Fruit fly (Drosophila melanogaster) whole organism, adult: ENCODE data around the gene CG2224.

Source experiments
- CG11617 ChIP-seq: fragments of 200-800 bp; sonication (Bioruptor generic); optimal IDR thresholded peaks from 2 replicates; lab custom pipeline; 2017; ENCODE audit warnings: mild to moderate bottlenecking, missing biosample characterization, missing genetic modification reagents, missing genetic modification characterization
- CG12768 ChIP-seq: fragments of 200-800 bp; sonication (Bioruptor generic); optimal IDR thresholded peaks from 2 replicates; lab custom pipeline; 2017; ENCODE audit warnings: missing biosample characterization, missing genetic modification characterization, mild to moderate bottlenecking, moderate library complexity, missing genetic modification reagents
- CG14711 ChIP-seq: fragments of 200-800 bp; sonication (Bioruptor generic); optimal IDR thresholded peaks from 2 replicates; lab custom pipeline; 2018; ENCODE audit warnings: missing biosample characterization, mild to moderate bottlenecking, missing genetic modification characterization, moderate library complexity
- CG1620 ChIP-seq: fragments of 200-800 bp; sonication (Bioruptor generic); optimal IDR thresholded peaks from 2 replicates; lab custom pipeline; 2016; ENCODE audit warnings: missing biosample characterization, missing genetic modification characterization
- CG33017 ChIP-seq: fragments of 200-800 bp; sonication (Bioruptor generic); optimal IDR thresholded peaks from 2 replicates; lab custom pipeline; 2018; ENCODE audit warnings: missing biosample characterization, mild to moderate bottlenecking, missing genetic modification characterization, moderate library complexity
- CG5204 ChIP-seq: fragments of 200-800 bp; sonication (Bioruptor generic); optimal IDR thresholded peaks from 2 replicates; lab custom pipeline; 2016; ENCODE audit warnings: missing biosample characterization, missing genetic modification characterization
- CG7045 ChIP-seq: fragments of 200-800 bp; sonication (Bioruptor generic); optimal IDR thresholded peaks from 2 replicates; lab custom pipeline; 2017; ENCODE audit warnings: missing biosample characterization, mild to moderate bottlenecking, missing genetic modification characterization
- CG7101 ChIP-seq: fragments of 200-800 bp; sonication (Bioruptor generic); optimal IDR thresholded peaks from 2 replicates; lab custom pipeline; 2018; ENCODE audit warnings: missing biosample characterization, mild to moderate bottlenecking, missing genetic modification characterization, moderate library complexity
- Clk ChIP-seq: fragments of 200-800 bp; sonication (Bioruptor generic); optimal IDR thresholded peaks from 2 replicates; lab custom pipeline; 2017; ENCODE audit warnings: missing biosample characterization, missing genetic modification characterization
- Crg-1 ChIP-seq: fragments of 200-800 bp; sonication (Bioruptor generic); optimal IDR thresholded peaks from 2 replicates; lab custom pipeline; 2016; ENCODE audit warnings: missing biosample characterization, missing genetic modification characterization
- Hr96 ChIP-seq: fragments of 200-800 bp; sonication (Bioruptor generic); optimal IDR thresholded peaks from 2 replicates; lab custom pipeline; 2016; ENCODE audit warnings: missing biosample characterization, missing genetic modification characterization
- Mnt ChIP-seq: fragments of 200-800 bp; sonication (Bioruptor generic); optimal IDR thresholded peaks from 2 replicates; lab custom pipeline; 2016; ENCODE audit warnings: missing biosample characterization, mild to moderate bottlenecking, missing genetic modification characterization
- bab1 ChIP-seq: fragments of 200-800 bp; sonication (Bioruptor generic); optimal IDR thresholded peaks from 3 replicates; lab custom pipeline; 2019; ENCODE audit warnings: missing biosample characterization, mild to moderate bottlenecking, missing genetic modification characterization, moderate library complexity
- cic ChIP-seq: fragments of 200-800 bp; sonication (Bioruptor generic); optimal IDR thresholded peaks from 2 replicates; lab custom pipeline; 2017; ENCODE audit warnings: missing biosample characterization, mild to moderate bottlenecking, missing genetic modification characterization, moderate library complexity
- cnc ChIP-seq, 2 experiments: fragments of >200 bp; optimal IDR thresholded peaks; 2 replicates each; lab custom pipeline; 2017
- kay ChIP-seq: fragments of 200-800 bp; sonication (Bioruptor generic); peaks from one replicate; lab custom pipeline; 2016; ENCODE audit warnings: missing biosample characterization, missing genetic modification characterization, borderline replicate concordance
- ovo ChIP-seq: fragments of 200-800 bp; sonication (Bioruptor generic); optimal IDR thresholded peaks from 2 replicates; lab custom pipeline; 2016; ENCODE audit warnings: missing biosample characterization, missing genetic modification characterization
- pad ChIP-seq: fragments of 200-800 bp; sonication (Bioruptor generic); optimal IDR thresholded peaks from 3 replicates; lab custom pipeline; 2017; ENCODE audit warnings: missing biosample characterization, missing genetic modification characterization, mild to moderate bottlenecking, moderate library complexity, missing genetic modification reagents
- tj ChIP-seq: fragments of 200-800 bp; sonication (Bioruptor generic); optimal IDR thresholded peaks from 3 replicates; lab custom pipeline; 2017; ENCODE audit warnings: missing biosample characterization, mild to moderate bottlenecking, missing genetic modification characterization, moderate library complexity
- toe ChIP-seq: fragments of 200-800 bp; sonication (Bioruptor generic); optimal IDR thresholded peaks from 2 replicates; lab custom pipeline; 2016; ENCODE audit warnings: missing biosample characterization, missing genetic modification characterization

Gene CG2224

DNA sequence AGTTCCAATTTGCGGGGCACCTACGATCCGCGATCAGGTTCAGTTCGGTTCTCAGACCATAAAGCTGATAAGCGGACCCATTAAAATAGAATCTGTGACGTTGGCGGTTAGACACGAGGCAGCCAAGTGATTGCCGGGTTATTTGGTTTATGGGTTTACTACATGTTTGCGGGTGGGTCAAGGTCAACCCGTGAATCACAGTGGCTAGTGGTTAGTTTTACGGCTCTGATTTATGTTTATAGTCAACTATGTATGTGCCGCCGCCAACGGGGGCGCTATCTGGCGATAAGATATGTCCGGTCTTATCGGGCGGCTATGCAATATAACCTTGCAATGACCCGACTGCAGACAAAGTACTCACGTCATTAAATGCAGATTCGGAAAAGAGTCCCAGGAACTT lies 9.7 kb downstream of the CG2224 start:
- TF ChIP-seq kay (GFP tag; lab: Kevin White, UChicago) (peak; percentile 40), Mnt (GFP tag; lab: Kevin White, UChicago) (no peak)

DNA sequence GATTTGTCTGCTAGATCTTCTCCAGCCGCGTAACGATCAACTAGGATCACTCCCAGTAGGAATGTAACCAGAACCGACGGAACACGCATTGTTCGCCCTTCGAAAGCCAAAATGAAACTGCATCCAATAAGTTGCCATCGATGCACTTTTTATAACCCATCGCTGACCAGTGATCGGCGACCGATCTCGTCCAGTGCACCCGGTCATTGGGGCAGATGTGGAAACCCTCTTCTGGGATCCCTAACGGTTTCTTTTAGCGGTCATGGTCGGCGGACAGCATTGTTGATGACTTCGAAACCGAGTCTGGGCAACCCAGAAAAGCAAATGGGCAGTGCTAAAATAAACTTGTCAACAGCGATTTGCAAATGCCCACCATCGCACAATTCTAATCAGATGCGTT lies 14.2 kb downstream of the CG2224 start, which contains the start of gene Osi23:
Gene Osi23, minus strand, starts transcription at position 101 of the 400 bp plus-strand sequence.
- no peak for TF ChIP-seq toe (GFP tag; lab: Kevin White, UChicago)
- TF ChIP-seq CG7101 (tag; lab: Kevin White, UChicago) = no peak
- TF ChIP-seq cic (GFP tag; lab: Kevin White, UChicago) = no peak
- TF ChIP-seq bab1 = no peak
- TF ChIP-seq CG14711 (tag; lab: Kevin White, UChicago) = no peak
- TF ChIP-seq ovo (GFP tag; lab: Kevin White, UChicago) = no peak
- TF ChIP-seq Mnt (GFP tag; lab: Kevin White, UChicago) = no peak
- no peak for TF ChIP-seq CG1620
- TF ChIP-seq Crg-1 (GFP tag; lab: Kevin White, UChicago) = no peak
- TF ChIP-seq cnc (optimal IDR thresholded peaks at IDR 0.05; lab: Kevin White, UChicago) = no peak
- no peak for TF ChIP-seq Clk (GFP tag; lab: Kevin White, UChicago)
- no peak for TF ChIP-seq kay (GFP tag; lab: Kevin White, UChicago)
- no peak for TF ChIP-seq Hr96 (GFP tag; lab: Kevin White, UChicago)
- TF ChIP-seq CG7045 (GFP tag; lab: Kevin White, UChicago) = no peak
- no peak for TF ChIP-seq CG33017 (tag; lab: Kevin White, UChicago)
- TF ChIP-seq CG11617 (GFP tag; lab: Kevin White, UChicago) = no peak
- no peak for TF ChIP-seq pad (GFP tag; lab: Kevin White, UChicago)

DNA sequence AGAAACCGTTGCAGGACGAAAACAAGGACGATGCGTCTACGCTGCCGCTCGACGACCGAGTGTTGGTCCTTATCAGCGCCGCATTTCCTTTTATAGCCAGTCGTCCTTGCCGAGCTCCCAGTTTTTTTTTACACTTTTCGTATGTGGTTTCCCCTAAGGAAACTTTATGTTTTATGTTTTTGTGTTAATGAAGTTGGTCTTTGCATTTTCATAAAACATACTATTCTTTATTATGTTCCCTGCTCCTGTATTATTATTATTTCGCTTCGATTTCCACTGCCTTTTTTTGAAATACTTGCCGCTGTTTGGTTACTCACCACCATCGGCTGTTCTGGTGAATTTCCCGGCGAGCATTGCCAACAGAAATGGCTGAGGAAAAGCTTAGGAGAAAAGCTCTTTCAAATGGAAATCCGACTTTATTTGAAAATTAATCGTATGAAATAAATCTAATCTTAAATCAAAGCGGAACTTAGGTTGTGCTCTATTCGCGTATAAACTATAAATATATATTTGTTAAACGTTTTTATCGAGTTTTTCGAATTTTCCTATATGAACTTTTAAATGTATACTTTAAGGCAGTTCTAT lies 15.5 kb downstream of the CG2224 start, which contains the start of gene CG15537:
Gene CG15537, minus strand, starts transcription at position 51 of the 585 bp plus-strand sequence.
- TF ChIP-seq tj (no peak), Hr96 (GFP tag; lab: Kevin White, UChicago) (no peak), CG12768 (GFP tag; lab: Kevin White, UChicago) (no peak), CG5204 (GFP tag; lab: Kevin White, UChicago) (no peak), Mnt (GFP tag; lab: Kevin White, UChicago) (no peak), kay (GFP tag; lab: Kevin White, UChicago) (peak; percentile 86)

DNA sequence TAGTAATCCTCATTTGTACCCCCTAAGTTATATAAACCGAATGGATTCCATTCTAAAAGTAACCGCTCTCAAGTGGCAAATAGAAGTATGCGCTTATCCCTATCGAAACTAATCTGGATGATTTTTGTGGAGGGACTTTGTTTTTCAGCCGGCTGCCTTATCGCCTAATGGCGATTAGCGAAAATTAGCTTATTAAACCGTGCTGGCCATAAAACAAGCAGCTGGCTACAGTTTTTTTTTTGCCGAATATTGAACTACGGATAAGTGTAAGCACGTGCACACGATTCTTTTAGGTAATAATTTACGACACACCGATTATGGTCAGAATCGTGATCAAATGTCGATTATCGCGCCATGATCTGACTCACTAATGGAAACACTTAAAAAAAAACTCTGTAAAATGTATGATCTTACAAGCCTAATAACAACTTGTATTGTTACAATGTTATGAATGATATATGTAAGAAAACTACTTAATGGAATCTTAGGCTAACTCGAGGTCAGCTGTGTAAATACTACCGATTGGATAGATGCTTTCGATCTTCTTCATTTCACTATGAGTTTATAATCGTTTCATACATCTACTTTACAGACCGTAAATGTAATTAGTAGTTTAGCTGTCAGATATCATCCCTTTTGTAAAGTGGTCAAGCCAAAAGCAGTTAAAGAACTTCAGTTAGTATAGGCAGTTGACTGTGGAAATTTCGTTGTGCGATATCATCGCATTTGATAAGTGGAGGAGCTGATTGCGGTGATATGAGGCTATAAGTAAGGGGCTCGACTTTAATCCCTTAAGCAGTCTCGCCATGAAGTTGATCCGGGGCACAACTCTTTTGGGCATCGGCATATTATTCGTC lies 27.6 kb downstream of the CG2224 start, which contains the start of gene CG15534:
Gene CG15534, plus strand, starts transcription at position 807 of the 857 bp plus-strand sequence.
- TF ChIP-seq ovo (GFP tag; lab: Kevin White, UChicago) = no peak
- no peak for TF ChIP-seq Crg-1 (GFP tag; lab: Kevin White, UChicago)
- TF ChIP-seq kay (GFP tag; lab: Kevin White, UChicago) = no peak
- no peak for TF ChIP-seq cnc (optimal IDR thresholded peaks at IDR 0.05; lab: Kevin White, UChicago)
- TF ChIP-seq CG1620 = no peak
- TF ChIP-seq toe (GFP tag; lab: Kevin White, UChicago) = no peak
- no peak for TF ChIP-seq CG5204 (GFP tag; lab: Kevin White, UChicago)
- no peak for TF ChIP-seq bab1
- TF ChIP-seq Hr96 (GFP tag; lab: Kevin White, UChicago) = no peak
- no peak for TF ChIP-seq CG7101 (tag; lab: Kevin White, UChicago)
- no peak for TF ChIP-seq tj
- TF ChIP-seq Clk (GFP tag; lab: Kevin White, UChicago) = no peak
- TF ChIP-seq cic (GFP tag; lab: Kevin White, UChicago) = no peak
- no peak for TF ChIP-seq CG14711 (tag; lab: Kevin White, UChicago)
- TF ChIP-seq pad (GFP tag; lab: Kevin White, UChicago) = no peak
- TF ChIP-seq Mnt (GFP tag; lab: Kevin White, UChicago) = no peak
- TF ChIP-seq CG11617 (GFP tag; lab: Kevin White, UChicago) = no peak
- no peak for TF ChIP-seq CG7045 (GFP tag; lab: Kevin White, UChicago)

DNA sequence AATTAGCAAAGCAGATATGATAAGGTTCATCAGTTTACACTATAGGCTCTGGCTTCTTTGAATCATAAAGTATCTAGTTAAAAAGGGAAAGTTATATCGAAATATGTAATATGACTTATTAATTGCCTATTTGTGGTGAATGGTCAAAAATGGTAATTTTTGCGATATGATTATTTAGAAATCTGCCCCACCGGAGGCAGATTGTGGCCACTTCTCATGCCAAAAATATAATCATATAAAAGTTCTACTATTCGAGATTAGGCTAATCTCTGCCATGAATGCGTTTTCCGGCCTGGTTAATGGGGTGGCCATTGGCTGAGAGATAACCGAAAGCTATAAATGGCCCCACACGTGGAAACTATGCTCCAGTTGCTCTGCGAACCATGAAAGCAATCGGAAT lies 30.6 kb downstream of the CG2224 start, which contains the start of gene CG15533:
Gene CG15533, plus strand, starts transcription at position 362 of the 400 bp plus-strand sequence.
- TF ChIP-seq toe (GFP tag; lab: Kevin White, UChicago) (no peak), Clk (GFP tag; lab: Kevin White, UChicago) (no peak), CG33017 (tag; lab: Kevin White, UChicago) (no peak), tj (no peak), Mnt (GFP tag; lab: Kevin White, UChicago) (no peak), ovo (GFP tag; lab: Kevin White, UChicago) (no peak), cic (GFP tag; lab: Kevin White, UChicago) (no peak), CG11617 (GFP tag; lab: Kevin White, UChicago) (no peak), pad (GFP tag; lab: Kevin White, UChicago) (no peak), CG5204 (GFP tag; lab: Kevin White, UChicago) (no peak), bab1 (no peak), kay (GFP tag; lab: Kevin White, UChicago) (no peak)
